Worm (Caenorhabditis elegans): ENCODE measurements around the gene F49E8.6.

Gene F49E8.6

DNA sequence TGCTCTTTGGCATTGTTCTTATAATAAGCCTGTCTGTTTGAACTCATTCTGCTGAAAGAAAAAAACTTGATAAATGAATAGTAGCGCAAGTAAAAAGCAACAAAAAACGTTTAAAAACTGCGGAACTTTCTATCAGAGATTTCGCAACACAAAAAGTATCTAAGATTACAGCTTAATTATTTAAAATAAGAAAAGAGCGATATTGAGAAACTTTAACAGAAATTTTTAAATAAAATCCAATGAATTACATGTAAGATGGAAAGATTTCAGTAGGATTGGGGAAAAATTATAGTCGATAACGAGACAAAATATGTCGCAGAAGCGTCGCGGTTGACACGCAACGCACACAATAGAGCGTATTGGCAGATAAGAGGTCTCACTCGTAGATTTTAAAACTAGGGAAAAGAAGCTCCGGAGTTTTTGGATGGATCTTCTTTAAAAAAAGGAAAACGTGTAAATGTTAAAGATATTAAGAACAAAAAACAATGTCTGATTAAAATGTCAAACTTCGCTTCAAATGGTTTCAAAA is 7.2 kb upstream of the F49E8.6 start, which contains the start of gene ima-3 (continued):
- TF ChIP-seq tbx-9 (tag; optimal IDR thresholded peaks at IDR 0.05; ENCODE audit: borderline replicate concordance) (no peak), cebp-1 (GFP tag; IDR thresholded peaks at IDR 0.05) (no peak), cebp-1 (tag; optimal IDR thresholded peaks at IDR 0.05) (peak; percentile 75), mcd-1 (GFP tag; IDR thresholded peaks at IDR 0.05) (0 out of 2 replicates have a peak, but pooled peaks have one; percentile 44)

- TF ChIP-seq egl-44 (GFP tag; IDR thresholded peaks at IDR 0.05) (no peak), snpc-4 (GFP tag; optimal IDR thresholded peaks at IDR 0.05) (no peak), snpc-4 (tag; optimal IDR thresholded peaks at IDR 0.05) (peak in 1 of 4 experiments; percentile 0), F49E8.2 (tag; optimal IDR thresholded peaks at IDR 0.05; ENCODE audit: insufficient read depth) (peak; percentile 82), Y56A3A.18 (GFP tag; IDR thresholded peaks at IDR 0.05) (no peak), snpc-1.3 (tag; optimal IDR thresholded peaks at IDR 0.05; ENCODE audit: insufficient read depth) (no peak), die-1 (tag; optimal IDR thresholded peaks at IDR 0.05) (peak; percentile 32), cebp-2 (GFP tag; IDR thresholded peaks at IDR 0.05) (0 out of 2 replicates have a peak, but pooled peaks have one; percentile 6), nhr-90 (tag; optimal IDR thresholded peaks at IDR 0.05) (no peak), xnd-1 (tag; optimal IDR thresholded peaks at IDR 0.05) (no peak), madf-6 (GFP tag; IDR thresholded peaks at IDR 0.05) (peak; percentile 21; the same call in 1 of the 2 replicates), snpc-3.4 (tag; optimal IDR thresholded peaks at IDR 0.05) (peak; percentile 33), tlf-1 (GFP tag; optimal IDR thresholded peaks at IDR 0.05) (peak; percentile 7), hsf-1 (GFP tag; IDR thresholded peaks at IDR 0.05) (peak; percentile 51; the same call in 1 of the 2 replicates), attf-6 (GFP tag; IDR thresholded peaks at IDR 0.05) (0 out of 2 replicates have a peak, but pooled peaks have one; percentile 11)
These were observed 4.8 kb upstream of the F49E8.6 start for ce11 chrIV:7559237-7559636.

DNA sequence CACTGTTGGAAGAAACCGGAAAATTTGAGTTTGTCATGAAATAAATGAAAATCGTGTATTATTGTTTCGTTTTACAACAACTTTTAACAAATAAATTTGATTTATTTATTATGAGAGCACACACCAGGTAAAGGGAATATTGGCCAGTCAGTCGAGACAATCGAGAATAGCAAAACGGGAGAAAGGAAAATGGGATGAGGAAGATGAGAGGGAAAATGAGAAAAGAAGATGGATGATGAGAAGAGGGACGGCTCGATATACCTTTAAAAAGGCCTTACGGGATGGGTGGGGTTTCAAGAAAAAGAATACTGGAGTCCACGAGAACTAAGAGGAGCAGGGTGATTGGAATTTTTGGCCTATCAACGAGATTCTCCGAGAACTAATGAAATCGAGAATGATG is 4.2 kb upstream of the F49E8.6 start:
- TF ChIP-seq F49E8.2 (tag; optimal IDR thresholded peaks at IDR 0.05; ENCODE audit: insufficient read depth): peak; percentile 81
- no peak for TF ChIP-seq dpl-1 (GFP tag; optimal IDR thresholded peaks at IDR 0.05)
- no peak for TF ChIP-seq F22D6.2 (tag; optimal IDR thresholded peaks at IDR 0.05)
- no peak for TF ChIP-seq F37B4.10 (GFP tag; IDR thresholded peaks at IDR 0.05)
- TF ChIP-seq bed-1 (GFP tag; IDR thresholded peaks at IDR 0.05): no peak
- TF ChIP-seq F10E7.11 (tag; optimal IDR thresholded peaks at IDR 0.05): no peak
- TF ChIP-seq hsf-1 (GFP tag; IDR thresholded peaks at IDR 0.05): peak; percentile 39; the same call in 1 of the 2 replicates
- peak; percentile 27 for TF ChIP-seq mes-4 (tag; optimal IDR thresholded peaks at IDR 0.05)
- no peak for TF ChIP-seq egl-44 (GFP tag; IDR thresholded peaks at IDR 0.05)
- TF ChIP-seq F55B11.4 (tag; optimal IDR thresholded peaks at IDR 0.05; ENCODE audit: borderline replicate concordance, insufficient read depth): no peak
- no peak for TF ChIP-seq rec-8 (tag; optimal IDR thresholded peaks at IDR 0.05)
- peak; percentile 28 for TF ChIP-seq chd-7 (tag; optimal IDR thresholded peaks at IDR 0.05)
- TF ChIP-seq F57C9.4 (tag; optimal IDR thresholded peaks at IDR 0.05): no peak
- TF ChIP-seq let-607 (tag; optimal IDR thresholded peaks at IDR 0.05): no peak
- no peak for TF ChIP-seq unc-62 (GFP tag; optimal IDR thresholded peaks at IDR 0.05)
- 0 out of 2 replicates have a peak, but pooled peaks have one; percentile 32 for TF ChIP-seq ztf-25 (GFP tag; IDR thresholded peaks at IDR 0.05)
- no peak for TF ChIP-seq madf-6 (GFP tag; IDR thresholded peaks at IDR 0.05)
- TF ChIP-seq madf-8 (GFP tag; conservative IDR thresholded peaks at IDR 0.05): no peak
- TF ChIP-seq nhr-27 (tag; optimal IDR thresholded peaks at IDR 0.05): no peak
- no peak for TF ChIP-seq cebp-2 (GFP tag; IDR thresholded peaks at IDR 0.05)
- no peak for TF ChIP-seq Y67H2A.10 (GFP tag; conservative IDR thresholded peaks at IDR 0.05)
- TF ChIP-seq snpc-1.1 (tag; optimal IDR thresholded peaks at IDR 0.05; ENCODE audit: insufficient read depth): no peak
- TF ChIP-seq sptf-2 (GFP tag; optimal IDR thresholded peaks at IDR 0.05): no peak
- no peak for TF ChIP-seq T26A5.8 (tag; optimal IDR thresholded peaks at IDR 0.05)
- no peak for TF ChIP-seq somi-1 (GFP tag; optimal IDR thresholded peaks at IDR 0.05)
- peak; percentile 32 for TF ChIP-seq snpc-4 (GFP tag; optimal IDR thresholded peaks at IDR 0.05)
- peak in 1 of 4 experiments; percentile 1 for TF ChIP-seq snpc-4 (tag; optimal IDR thresholded peaks at IDR 0.05)
- TF ChIP-seq lin-26 (GFP tag; IDR thresholded peaks at IDR 0.05): no peak
- no peak for TF ChIP-seq hlh-12 (tag; optimal IDR thresholded peaks at IDR 0.05)
- no peak for TF ChIP-seq xnd-1 (tag; optimal IDR thresholded peaks at IDR 0.05)
- TF ChIP-seq hlh-26 (GFP tag; conservative IDR thresholded peaks at IDR 0.05): no peak
- TF ChIP-seq ekl-4 (GFP tag; IDR thresholded peaks at IDR 0.05): 0 out of 2 replicates have a peak, but pooled peaks have one; percentile 26

All from whole organism, young adult.